Fruit fly (Drosophila melanogaster) whole organism, embryonic: Measurements from ENCODE around the gene CG10809.

ENCODE experiments used
- Antp ChIP-seq: fragments of 200-800 bp; sonication (Bioruptor generic); optimal IDR thresholded peaks from 3 replicates; lab custom pipeline; 2016; ENCODE audit warnings: missing biosample characterization, missing genetic modification characterization
- Bdp1 ChIP-seq: fragments of 200-800 bp; sonication (Bioruptor generic); optimal IDR thresholded peaks from 3 replicates; lab custom pipeline; 2016; ENCODE audit warnings: missing biosample characterization, missing genetic modification characterization
- CG10959 ChIP-seq: fragments of 200-800 bp; sonication (Bioruptor generic); IDR thresholded peaks from 2 replicates; pipeline ENCODE4 v1.3.6; 2022; ENCODE audit warnings: missing biosample characterization, missing genetic modification characterization
- CG10979 ChIP-seq: fragments of 200-800 bp; sonication (Bioruptor generic); optimal IDR thresholded peaks from 2 replicates; lab custom pipeline; 2018; ENCODE audit warnings: missing biosample characterization, mild to moderate bottlenecking, missing genetic modification characterization, moderate library complexity
- CG12391 ChIP-seq: fragments of 200-800 bp; sonication (Bioruptor generic); optimal IDR thresholded peaks from 3 replicates; lab custom pipeline; 2018; ENCODE audit warnings: missing biosample characterization, mild to moderate bottlenecking, missing genetic modification characterization, moderate library complexity
- CG12659 ChIP-seq: fragments of 200-800 bp; sonication (Bioruptor generic); optimal IDR thresholded peaks from 3 replicates; lab custom pipeline; 2017; ENCODE audit warnings: mild to moderate bottlenecking, missing biosample characterization, missing genetic modification reagents, missing genetic modification characterization
- CG12942 ChIP-seq: fragments of 200-800 bp; sonication (Bioruptor generic); optimal IDR thresholded peaks from 3 replicates; lab custom pipeline; 2016; ENCODE audit warnings: missing biosample characterization, missing genetic modification characterization
- CG15601 ChIP-seq: fragments of 200-800 bp; sonication (Bioruptor generic); optimal IDR thresholded peaks from 3 replicates; lab custom pipeline; 2019; ENCODE audit warnings: missing biosample characterization, mild to moderate bottlenecking, missing genetic modification characterization, moderate library complexity
- CG1647 ChIP-seq: fragments of 200-800 bp; sonication (Bioruptor generic); optimal IDR thresholded peaks from 3 replicates; lab custom pipeline; 2016; ENCODE audit warnings: missing biosample characterization, missing genetic modification characterization
- CG17186 ChIP-seq: fragments of 200-800 bp; sonication (Bioruptor generic); optimal IDR thresholded peaks from 3 replicates; lab custom pipeline; 2017; ENCODE audit warnings: missing biosample characterization, missing genetic modification reagents, missing genetic modification characterization
- CG1832 ChIP-seq: fragments of 200-800 bp; sonication (Bioruptor generic); optimal IDR thresholded peaks from 2 replicates; lab custom pipeline; 2017; ENCODE audit warnings: missing biosample characterization, mild to moderate bottlenecking, missing genetic modification characterization, inconsistent platforms
- CG2202 ChIP-seq: fragments of 200-800 bp; sonication (Bioruptor generic); optimal IDR thresholded peaks from 2 replicates; lab custom pipeline; 2018; ENCODE audit warnings: missing biosample characterization, mild to moderate bottlenecking, missing genetic modification characterization
- CG32767 ChIP-seq: fragments of 200-800 bp; sonication (Bioruptor generic); IDR thresholded peaks from 2 replicates; pipeline ENCODE4 v1.3.6; 2022; ENCODE audit warnings: missing biosample characterization, missing genetic modification characterization
- CG34376 ChIP-seq: fragments of 200-800 bp; sonication (Bioruptor generic); optimal IDR thresholded peaks from 2 replicates; lab custom pipeline; 2018; ENCODE audit warnings: missing biosample characterization, mild to moderate bottlenecking, missing genetic modification characterization
- CG3847 ChIP-seq: fragments of 200-800 bp; sonication (Bioruptor generic); IDR thresholded peaks from 2 replicates; pipeline ENCODE4 v1.3.6; 2022; ENCODE audit warnings: missing biosample characterization, missing genetic modification characterization
- CG5953 ChIP-seq: fragments of 200-800 bp; sonication (Bioruptor generic); IDR thresholded peaks from 2 replicates; pipeline ENCODE4 v1.3.6; 2022; ENCODE audit warnings: missing biosample characterization, missing genetic modification characterization
- CG6791 ChIP-seq: fragments of 200-800 bp; sonication (Bioruptor generic); IDR thresholded peaks from 3 replicates; pipeline ENCODE4 v1.3.6; 2022; ENCODE audit warnings: missing biosample characterization, missing genetic modification characterization; ENCODE audit not compliant: partially characterized antibody
- CG7271 ChIP-seq: fragments of 200-800 bp; sonication (Bioruptor generic); optimal IDR thresholded peaks from 2 replicates; lab custom pipeline; 2018; ENCODE audit warnings: missing biosample characterization, mild to moderate bottlenecking, missing genetic modification characterization, moderate library complexity
- CG7556 ChIP-seq: fragments of 200-800 bp; sonication (Bioruptor generic); optimal IDR thresholded peaks from 2 replicates; lab custom pipeline; 2017; ENCODE audit warnings: missing biosample characterization, mild to moderate bottlenecking, missing genetic modification characterization
- CG7987 ChIP-seq: fragments of 200-800 bp; sonication (Bioruptor generic); optimal IDR thresholded peaks from 2 replicates; lab custom pipeline; 2018; ENCODE audit warnings: missing biosample characterization, mild to moderate bottlenecking, missing genetic modification characterization, moderate library complexity
- CG8388 ChIP-seq: fragments of 200-800 bp; sonication (Bioruptor generic); optimal IDR thresholded peaks from 2 replicates; lab custom pipeline; 2019; ENCODE audit warnings: missing biosample characterization, mild to moderate bottlenecking, missing genetic modification characterization, moderate library complexity
- CG8478 ChIP-seq: fragments of >200 bp; optimal IDR thresholded peaks from 2 replicates; lab custom pipeline; 2018
- CG8924 ChIP-seq: fragments of 200-800 bp; optimal IDR thresholded peaks from 3 replicates; lab custom pipeline; 2019; ENCODE audit warnings: missing biosample characterization, mild to moderate bottlenecking, missing genetic modification characterization, moderate library complexity
- Dp ChIP-seq: fragments of 200-800 bp; sonication (Bioruptor generic); optimal IDR thresholded peaks from 2 replicates; lab custom pipeline; 2018; ENCODE audit warnings: missing biosample characterization, mild to moderate bottlenecking, missing genetic modification characterization, moderate library complexity
- Ets97D ChIP-seq: fragments of 200-800 bp; sonication (Bioruptor generic); optimal IDR thresholded peaks from 3 replicates; lab custom pipeline; 2016; ENCODE audit warnings: missing biosample characterization, missing genetic modification characterization
- HmgZ ChIP-seq: fragments of 200-800 bp; sonication (Bioruptor generic); optimal IDR thresholded peaks from 2 replicates; lab custom pipeline; 2018; ENCODE audit warnings: missing biosample characterization, mild to moderate bottlenecking, missing genetic modification characterization
- MBD-R2 ChIP-seq: fragments of 200-800 bp; sonication (Bioruptor generic); IDR thresholded peaks from 2 replicates; pipeline ENCODE4 v1.3.6; 2022; ENCODE audit warnings: missing biosample characterization, missing genetic modification characterization
- MTF-1 ChIP-seq: fragments of 200-800 bp; sonication (Bioruptor generic); optimal IDR thresholded peaks from 2 replicates; lab custom pipeline; 2018; ENCODE audit warnings: missing biosample characterization, mild to moderate bottlenecking, missing genetic modification characterization, borderline replicate concordance
- Med ChIP-seq: fragments of 200-800 bp; sonication (Bioruptor generic); peaks from one replicate; lab custom pipeline; 2016; ENCODE audit warnings: missing biosample characterization, missing genetic modification characterization, mild to moderate bottlenecking, inconsistent platforms, moderate library complexity
- NC2β ChIP-seq: fragments of 200-800 bp; sonication (Bioruptor generic); optimal IDR thresholded peaks from 2 replicates; lab custom pipeline; 2016; ENCODE audit warnings: missing biosample characterization, missing genetic modification characterization
- Sry-δ ChIP-seq: fragments of 200-800 bp; sonication (Bioruptor generic); optimal IDR thresholded peaks from 2 replicates; lab custom pipeline; 2016; ENCODE audit warnings: missing biosample characterization, missing genetic modification characterization
- Tbp ChIP-seq: fragments of >200 bp; optimal IDR thresholded peaks from 2 replicates; lab custom pipeline; 2018; ENCODE audit warnings: missing biosample characterization, missing genetic modification characterization
- YL-1 ChIP-seq: fragments of 200-800 bp; sonication (Bioruptor generic); optimal IDR thresholded peaks from 3 replicates; lab custom pipeline; 2017; ENCODE audit warnings: missing biosample characterization, mild to moderate bottlenecking, missing genetic modification characterization
- ato ChIP-seq: fragments of 200-800 bp; sonication (Bioruptor generic); IDR thresholded peaks from 2 replicates; pipeline ENCODE4 v1.3.6; 2022; ENCODE audit warnings: missing biosample characterization, missing genetic modification characterization; ENCODE audit not compliant: partially characterized antibody
- bcd ChIP-seq: fragments of 200-800 bp; sonication (Bioruptor generic); optimal IDR thresholded peaks from 2 replicates; lab custom pipeline; 2017; ENCODE audit warnings: missing biosample characterization, mild to moderate bottlenecking, missing genetic modification characterization
- fd96Cb ChIP-seq: fragments of 200-800 bp; sonication (Bioruptor generic); optimal IDR thresholded peaks from 2 replicates; lab custom pipeline; 2018; ENCODE audit warnings: missing biosample characterization, mild to moderate bottlenecking, missing genetic modification characterization, moderate library complexity
- gfzf ChIP-seq: fragments of 200-800 bp; sonication (Bioruptor generic); optimal IDR thresholded peaks from 2 replicates; lab custom pipeline; 2016; ENCODE audit warnings: missing biosample characterization, mild to moderate bottlenecking, missing genetic modification characterization, moderate library complexity
- grau ChIP-seq: fragments of 200-800 bp; optimal IDR thresholded peaks from 3 replicates; lab custom pipeline; 2019; ENCODE audit warnings: missing biosample characterization, mild to moderate bottlenecking, missing genetic modification characterization, moderate library complexity
- ken ChIP-seq: fragments of 200-800 bp; sonication (Bioruptor generic); IDR thresholded peaks from 3 replicates; pipeline ENCODE4 v1.3.6; 2022; ENCODE audit warnings: missing biosample characterization, missing genetic modification characterization
- nmo ChIP-seq: fragments of 200-800 bp; sonication (Bioruptor generic); optimal IDR thresholded peaks from 2 replicates; lab custom pipeline; 2018; ENCODE audit warnings: missing biosample characterization, mild to moderate bottlenecking, missing genetic modification characterization, moderate library complexity
- pfk ChIP-seq: fragments of 200-800 bp; sonication (Bioruptor generic); optimal IDR thresholded peaks from 2 replicates; lab custom pipeline; 2018; ENCODE audit warnings: missing biosample characterization, mild to moderate bottlenecking, missing genetic modification characterization, moderate library complexity
- phol ChIP-seq: fragments of 200-800 bp; sonication (Bioruptor generic); optimal IDR thresholded peaks from 3 replicates; lab custom pipeline; 2018; ENCODE audit warnings: missing biosample characterization, mild to moderate bottlenecking, missing genetic modification characterization, moderate library complexity
- pzg ChIP-seq: fragments of 200-800 bp; sonication (Bioruptor generic); optimal IDR thresholded peaks from 3 replicates; lab custom pipeline; 2018; ENCODE audit warnings: missing biosample characterization, mild to moderate bottlenecking, missing genetic modification characterization, moderate library complexity
- row ChIP-seq: fragments of 200-800 bp; sonication (Bioruptor generic); IDR thresholded peaks from 3 replicates; pipeline ENCODE4 v1.3.6; 2022; ENCODE audit warnings: missing biosample characterization, missing genetic modification characterization
- sens ChIP-seq: fragments of 200-800 bp; sonication (Bioruptor generic); peaks from one replicate; lab custom pipeline; 2016; ENCODE audit warnings: missing biosample characterization, missing genetic modification characterization
- stwl ChIP-seq: fragments of 200-800 bp; sonication (Bioruptor generic); optimal IDR thresholded peaks from 3 replicates; lab custom pipeline; 2018; ENCODE audit warnings: missing biosample characterization, mild to moderate bottlenecking, missing genetic modification characterization, moderate library complexity
- tin ChIP-seq: fragments of 200-800 bp; sonication (Bioruptor generic); optimal IDR thresholded peaks from 3 replicates; lab custom pipeline; 2016; ENCODE audit warnings: missing biosample characterization, missing genetic modification characterization
- twi ChIP-seq: fragments of 200-800 bp; optimal IDR thresholded peaks from 2 replicates; lab custom pipeline; 2019; ENCODE audit warnings: missing biosample characterization, mild to moderate bottlenecking, missing genetic modification characterization, moderate library complexity
- tx ChIP-seq: fragments of 200-800 bp; sonication (Bioruptor generic); optimal IDR thresholded peaks from 2 replicates; lab custom pipeline; 2016; ENCODE audit warnings: missing biosample characterization, missing genetic modification characterization
- yki ChIP-seq: fragments of >200 bp; optimal IDR thresholded peaks from 3 replicates; lab custom pipeline; 2018
- zfh2 ChIP-seq: fragments of 200-800 bp; sonication (Bioruptor generic); optimal IDR thresholded peaks from 2 replicates; lab custom pipeline; 2016; ENCODE audit warnings: missing biosample characterization, missing genetic modification characterization

Gene CG10809

DNA sequence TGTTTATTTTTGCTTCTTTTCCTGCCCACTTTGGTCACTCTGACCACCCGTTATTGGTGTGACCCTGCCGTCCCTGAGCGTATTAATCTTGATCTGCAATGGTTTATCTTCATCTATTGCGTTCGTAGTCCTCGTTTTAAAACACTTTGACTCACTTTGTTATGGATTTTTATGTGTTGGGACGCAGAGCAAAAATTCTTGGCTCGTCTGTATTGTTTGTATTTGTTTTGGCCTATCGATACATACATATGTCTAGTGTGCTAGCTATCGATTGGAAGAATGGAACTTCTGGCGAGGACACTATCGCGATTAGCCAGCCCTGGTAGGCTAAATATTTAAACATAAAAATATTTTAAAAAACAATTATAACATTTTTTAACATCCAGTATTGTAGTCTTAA is at the start of gene CG10809 (continued):
- TF ChIP-seq CG17186 (GFP tag; lab: Kevin White, UChicago) (peak; percentile 60), gfzf (GFP tag; lab: Kevin White, UChicago) (peak; percentile 72), Med (peak; percentile 88), CG1647 (GFP tag; lab: Kevin White, UChicago) (no peak), Tbp (GFP tag; lab: Kevin White, UChicago) (no peak), yki (lab: Kevin White, UChicago) (no peak), row (GFP tag; lab: Robert Waterston, UW) (peak; percentile 80), CG6791 (GFP tag; lab: Robert Waterston, UW) (peak; percentile 93), bcd (GFP tag; lab: Kevin White, UChicago) (peak; percentile 34), ken (GFP tag; lab: Robert Waterston, UW) (no peak), Sry-δ (peak; percentile 91), pfk (GFP tag; lab: Kevin White, UChicago) (no peak), CG7987 (GFP tag; lab: Kevin White, UChicago) (peak; percentile 48), MBD-R2 (GFP tag; lab: Robert Waterston, UW) (peak; percentile 76), twi (tag; lab: Kevin White, UChicago) (peak; percentile 36), YL-1 (GFP tag; lab: Kevin White, UChicago) (peak; percentile 88), sens (GFP tag; lab: Kevin White, UChicago) (peak; percentile 67), CG34376 (peak; percentile 18), CG5953 (no peak), CG8388 (GFP tag; lab: Kevin White, UChicago) (no peak), tin (GFP tag; lab: Kevin White, UChicago) (peak; percentile 29), tx (no peak), Bdp1 (GFP tag; lab: Kevin White, UChicago) (no peak), phol (tag; lab: Kevin White, UChicago) (peak; percentile 73), CG12391 (tag; lab: Kevin White, UChicago) (peak; percentile 67), stwl (tag; lab: Kevin White, UChicago) (peak; percentile 87), grau (tag; lab: Kevin White, UChicago) (peak; percentile 43), nmo (peak; percentile 75), CG1832 (GFP tag; lab: Kevin White, UChicago) (no peak), CG32767 (GFP tag; lab: Robert Waterston, UW) (peak; percentile 73), CG10979 (tag; lab: Kevin White, UChicago) (peak; percentile 24), CG12659 (GFP tag; lab: Kevin White, UChicago) (peak; percentile 85), Antp (GFP tag; lab: Kevin White, UChicago) (peak; percentile 12), CG8478 (lab: Kevin White, UChicago) (no peak), Dp (GFP tag; lab: Kevin White, UChicago) (peak; percentile 59), HmgZ (tag; lab: Kevin White, UChicago) (peak; percentile 40), CG10959 (GFP tag; lab: Robert Waterston, UW) (no peak), Ets97D (GFP tag; lab: Kevin White, UChicago) (peak; percentile 55), MTF-1 (GFP tag; lab: Kevin White, UChicago) (no peak), CG2202 (tag; lab: Kevin White, UChicago) (peak; percentile 9), ato (GFP tag; lab: Robert Waterston, UW) (peak; percentile 77), fd96Cb (tag; lab: Kevin White, UChicago) (peak; percentile 7), zfh2 (GFP tag; lab: Kevin White, UChicago) (peak; percentile 44), CG12942 (peak; percentile 23), CG7271 (tag; lab: Kevin White, UChicago) (peak; percentile 10), CG3847 (GFP tag; lab: Robert Waterston, UW) (peak; percentile 22; the same call in 1 of the 2 replicates), CG8924 (tag; lab: Kevin White, UChicago) (peak; percentile 64), CG7556 (GFP tag; lab: Kevin White, UChicago) (no peak), CG15601 (tag; lab: Kevin White, UChicago) (peak; percentile 42), NC2β (GFP tag; lab: Kevin White, UChicago) (peak; percentile 37), pzg (GFP tag; lab: Kevin White, UChicago) (peak; percentile 85)
